Worm (Caenorhabditis elegans): ENCODE measurements around the gene ttbk-4.
A peak's percentile ranks its signal among the peaks of the same experiment; 100 is the strongest.

ttbk-4 gene

ce11 chrIV:10085401-10086187, 10.7 kb upstream of the ttbk-4 start, which contains the start of the genes col-2 and ndc-80:
col-2 (minus strand) TSS chrIV:10085451.
ndc-80 (plus strand) TSS chrIV:10086137.
- TF ChIP-seq nhr-10 (tag; optimal IDR thresholded peaks at IDR 0.05): no peak
- TF ChIP-seq pha-4 (GFP tag; IDR thresholded peaks at IDR 0.05): no peak
- peak; percentile 76 for TF ChIP-seq pha-4 (tag; optimal IDR thresholded peaks at IDR 0.05)
- peak; percentile 90 for TF ChIP-seq aha-1 (tag)
- TF ChIP-seq hlh-11 (tag; optimal IDR thresholded peaks at IDR 0.05): peak; percentile 19
- no peak for TF ChIP-seq zfp-2 (tag; optimal IDR thresholded peaks at IDR 0.05)
- no peak for TF ChIP-seq vab-7 (GFP tag; IDR thresholded peaks at IDR 0.05)
- no peak for TF ChIP-seq duxl-1 (tag; optimal IDR thresholded peaks at IDR 0.05; ENCODE audit: poor library complexity)
- TF ChIP-seq ztf-7 (tag; optimal IDR thresholded peaks at IDR 0.05): no peak
- no peak for TF ChIP-seq zip-11 (GFP tag; IDR thresholded peaks at IDR 0.05)
- no peak for TF ChIP-seq F44E2.7 (GFP tag; IDR thresholded peaks at IDR 0.05)
- TF ChIP-seq dpl-1 (GFP tag; optimal IDR thresholded peaks at IDR 0.05): peak; percentile 82
- peak; percentile 82 for TF ChIP-seq unc-130 (GFP tag; optimal IDR thresholded peaks at IDR 0.05)
- TF ChIP-seq nhr-25 (tag; optimal IDR thresholded peaks at IDR 0.05; ENCODE audit: borderline replicate concordance, insufficient read depth): no peak
- TF ChIP-seq nhr-48 (tag; optimal IDR thresholded peaks at IDR 0.05): no peak
- TF ChIP-seq nhr-237 (tag; optimal IDR thresholded peaks at IDR 0.05): no peak
- no peak for TF ChIP-seq nhr-76 (tag; optimal IDR thresholded peaks at IDR 0.05)
- peak; percentile 43 for TF ChIP-seq rbr-2 (tag; optimal IDR thresholded peaks at IDR 0.05)
- no peak for TF ChIP-seq Y75B8A.6 (GFP tag; IDR thresholded peaks at IDR 0.05)
- TF ChIP-seq lin-13 (GFP tag; optimal IDR thresholded peaks at IDR 0.05): peak; percentile 37
- peak; percentile 82 for TF ChIP-seq nhr-6 (tag; optimal IDR thresholded peaks at IDR 0.05)
- TF ChIP-seq skn-1 (tag; optimal IDR thresholded peaks at IDR 0.05): no peak
- TF ChIP-seq lir-3 (tag; optimal IDR thresholded peaks at IDR 0.05): no peak
- no peak for TF ChIP-seq ceh-32 (tag; optimal IDR thresholded peaks at IDR 0.05; ENCODE audit: poor library complexity)
- TF ChIP-seq set-16 (GFP tag; IDR thresholded peaks at IDR 0.05): no peak
- TF ChIP-seq F10B5.3 (tag; optimal IDR thresholded peaks at IDR 0.05): no peak
- TF ChIP-seq mes-2 (tag; optimal IDR thresholded peaks at IDR 0.05; ENCODE audit: poor library complexity, severe bottlenecking): peak; percentile 95
- TF ChIP-seq spr-3 (GFP tag; optimal IDR thresholded peaks at IDR 0.05): no peak
- TF ChIP-seq nhr-11 (tag; optimal IDR thresholded peaks at IDR 0.05): peak; percentile 35
- TF ChIP-seq ceh-44 (GFP tag; IDR thresholded peaks at IDR 0.05): no peak
- no peak for TF ChIP-seq saeg-2 (GFP tag; IDR thresholded peaks at IDR 0.05)
- no peak for TF ChIP-seq dve-1 (tag; optimal IDR thresholded peaks at IDR 0.05; ENCODE audit: insufficient read depth)
- peak; percentile 59; the same call in 1 of the 2 replicates for TF ChIP-seq ZK337.2 (GFP tag; IDR thresholded peaks at IDR 0.05)
- TF ChIP-seq ztf-11 (tag; optimal IDR thresholded peaks at IDR 0.05): no peak
- no peak for TF ChIP-seq lim-7 (GFP tag; IDR thresholded peaks at IDR 0.05)
- peak; percentile 94 for TF ChIP-seq lin-38 (GFP tag; IDR thresholded peaks at IDR 0.05)
- no peak for TF ChIP-seq daf-12 (tag; optimal IDR thresholded peaks at IDR 0.05)
- TF ChIP-seq ceh-82 (tag; optimal IDR thresholded peaks at IDR 0.05): no peak
- TF ChIP-seq snpc-1.2 (GFP tag; IDR thresholded peaks at IDR 0.05): peak; percentile 55; the same call in 1 of the 2 replicates
- no peak for TF ChIP-seq mep-1 (tag; optimal IDR thresholded peaks at IDR 0.05)
- peak in 1 of 2 experiments; percentile 0 for TF ChIP-seq mdl-1 (tag; optimal IDR thresholded peaks at IDR 0.05)
- no peak for TF ChIP-seq madf-9 (GFP tag; conservative IDR thresholded peaks at IDR 0.05)
- no peak for TF ChIP-seq nhr-41 (GFP tag; IDR thresholded peaks at IDR 0.05)
- TF ChIP-seq mxl-3 (GFP tag; optimal IDR thresholded peaks at IDR 0.05): peak; percentile 27
- TF ChIP-seq daf-19 (GFP tag; conservative IDR thresholded peaks at IDR 0.05): no peak
- TF ChIP-seq Y48G9A.11 (GFP tag; IDR thresholded peaks at IDR 0.05): no peak
- TF ChIP-seq dmd-6 (GFP tag; IDR thresholded peaks at IDR 0.05): no peak
- no peak for TF ChIP-seq daf-16 (GFP tag; optimal IDR thresholded peaks at IDR 0.05)
- no peak for TF ChIP-seq daf-16 (tag; optimal IDR thresholded peaks at IDR 0.05)
- TF ChIP-seq lin-29 (GFP tag; IDR thresholded peaks at IDR 0.05): no peak
- no peak for TF ChIP-seq mxl-2 (GFP tag; conservative IDR thresholded peaks at IDR 0.05)

Data from whole organism, L4 larva.